Worm (Caenorhabditis elegans) whole organism, L2 larva: ENCODE results near the gene str-57.

ENCODE experiments used
- C34F6.9 ChIP-seq: fragments of 150-350 bp; optimal IDR thresholded peaks from 2 replicates; lab custom pipeline; 2014; ENCODE audit warnings: missing biosample characterization, missing genetic modification characterization
- R02D3.7 ChIP-seq: fragments of 150-350 bp; optimal IDR thresholded peaks from 2 replicates; lab custom pipeline; 2014; ENCODE audit warnings: missing biosample characterization, missing genetic modification characterization
- Y55F3AM.14 ChIP-seq: fragments of 200-800 bp; sonication (Bioruptor generic); optimal IDR thresholded peaks from 2 replicates; lab custom pipeline; 2018; ENCODE audit warnings: mild to moderate bottlenecking, missing genetic modification characterization, missing compliant biosample characterization
- aly-2 ChIP-seq: fragments of 150-350 bp; optimal IDR thresholded peaks from 2 replicates; lab custom pipeline; 2014; ENCODE audit warnings: missing biosample characterization, missing genetic modification characterization
- ama-1 ChIP-seq: fragments of 150-350 bp; optimal IDR thresholded peaks from 2 replicates; lab custom pipeline; 2018; ENCODE audit warnings: inconsistent platforms
- blmp-1 ChIP-seq: sonication (generic microtip); optimal IDR thresholded peaks from 2 replicates; lab custom pipeline; 2017; ENCODE audit warnings: missing genetic modification characterization, mild to moderate bottlenecking, missing compliant biosample characterization, antibody characterized with exemption, moderate library complexity; ENCODE audit not compliant: insufficient read depth
- ceh-16 ChIP-seq: fragments of 150-350 bp; optimal IDR thresholded peaks from 2 replicates; lab custom pipeline; 2014; ENCODE audit warnings: missing biosample characterization, missing genetic modification characterization
- crh-2 ChIP-seq: sonication (generic microtip); optimal IDR thresholded peaks from 2 replicates; lab custom pipeline; 2017; ENCODE audit warnings: missing biosample characterization, missing genetic modification characterization
- dmd-4 ChIP-seq: sonication (generic microtip); optimal IDR thresholded peaks from 2 replicates; lab custom pipeline; 2017; ENCODE audit warnings: missing biosample characterization, missing genetic modification characterization
- egl-27 ChIP-seq: sonication (generic microtip); optimal IDR thresholded peaks from 3 replicates; lab custom pipeline; 2017; ENCODE audit warnings: missing biosample characterization, missing genetic modification reagents, missing genetic modification characterization
- elt-3 ChIP-seq: sonication (generic microtip); optimal IDR thresholded peaks from 2 replicates; lab custom pipeline; 2017; ENCODE audit warnings: missing biosample characterization, missing genetic modification characterization
- fos-1 ChIP-seq: fragments of 150-350 bp; optimal IDR thresholded peaks from 2 replicates; lab custom pipeline; 2014; ENCODE audit warnings: missing biosample characterization, missing genetic modification characterization
- gmeb-1 ChIP-seq: fragments of 150-350 bp; optimal IDR thresholded peaks from 2 replicates; lab custom pipeline; 2014; ENCODE audit warnings: missing biosample characterization, missing genetic modification characterization
- lin-39 ChIP-seq: fragments of 150-350 bp; optimal IDR thresholded peaks from 2 replicates; lab custom pipeline; 2014; ENCODE audit warnings: missing biosample characterization, missing genetic modification reagents, missing genetic modification characterization
- lsy-2 ChIP-seq, 2 experiments: fragments of 150-350 bp in 1 of 2; sonication (generic microtip) in 1 of 2; optimal IDR thresholded peaks; 2 replicates each; lab custom pipeline; 2014 to 2017; ENCODE audit warnings: missing biosample characterization in 2 of 2, missing genetic modification characterization in 2 of 2
- mbf-1 ChIP-seq: sonication (generic microtip); optimal IDR thresholded peaks from 2 replicates; lab custom pipeline; 2017; ENCODE audit warnings: missing biosample characterization, missing genetic modification characterization
- mdl-1 ChIP-seq, 2 experiments: fragments of 150-350 bp in 1 of 2; sonication (generic microtip) in 1 of 2; optimal IDR thresholded peaks; 2 replicates each; lab custom pipeline; 2017; ENCODE audit warnings: missing biosample characterization in 2 of 2, missing genetic modification characterization in 2 of 2
- nhr-10 ChIP-seq: sonication (generic microtip); optimal IDR thresholded peaks from 2 replicates; lab custom pipeline; 2017; ENCODE audit warnings: missing biosample characterization, missing genetic modification characterization
- nhr-11 ChIP-seq: fragments of 150-350 bp; optimal IDR thresholded peaks from 2 replicates; lab custom pipeline; 2014; ENCODE audit warnings: missing biosample characterization, missing genetic modification characterization
- nhr-12 ChIP-seq: fragments of 150-350 bp; optimal IDR thresholded peaks from 2 replicates; lab custom pipeline; 2014; ENCODE audit warnings: missing biosample characterization, missing genetic modification characterization
- nhr-129 ChIP-seq: fragments of 150-350 bp; optimal IDR thresholded peaks from 2 replicates; lab custom pipeline; 2014; ENCODE audit warnings: missing biosample characterization, missing genetic modification characterization
- nhr-21 ChIP-seq: fragments of 150-350 bp; optimal IDR thresholded peaks from 2 replicates; lab custom pipeline; 2014; ENCODE audit warnings: missing biosample characterization, missing genetic modification characterization
- nhr-25 ChIP-seq: fragments of 150-350 bp; sonication (generic microtip); optimal IDR thresholded peaks from 3 replicates; lab custom pipeline; 2014; ENCODE audit warnings: missing biosample characterization, missing genetic modification characterization
- nhr-77 ChIP-seq: fragments of 150-350 bp; optimal IDR thresholded peaks from 2 replicates; lab custom pipeline; 2014; ENCODE audit warnings: missing biosample characterization, missing genetic modification characterization
- peb-1 ChIP-seq: fragments of 150-350 bp; optimal IDR thresholded peaks from 2 replicates; lab custom pipeline; 2014; ENCODE audit warnings: missing biosample characterization, missing genetic modification characterization
- skn-1 ChIP-seq: sonication (generic microtip); optimal IDR thresholded peaks from 2 replicates; lab custom pipeline; 2017; ENCODE audit warnings: missing biosample characterization, missing genetic modification characterization
- sma-3 ChIP-seq: sonication (generic microtip); optimal IDR thresholded peaks from 2 replicates; lab custom pipeline; 2016; ENCODE audit warnings: missing genetic modification reagents, missing genetic modification characterization, missing compliant biosample characterization
- sma-9 ChIP-seq, 2 experiments: fragments of 150-350 bp in 1 of 2; sonication (generic microtip) in 1 of 2; optimal IDR thresholded peaks; 2 replicates each; lab custom pipeline; 2014 to 2016; ENCODE audit warnings: missing genetic modification characterization in 2 of 2, mild to moderate bottlenecking in 1 of 2, missing biosample characterization in 1 of 2, missing compliant biosample characterization in 1 of 2, missing genetic modification reagents in 1 of 2, moderate library complexity in 1 of 2
- snpc-4 ChIP-seq: fragments of 150-350 bp; optimal IDR thresholded peaks from 2 replicates; lab custom pipeline; 2014; ENCODE audit warnings: missing biosample characterization, missing genetic modification characterization
- unc-39 ChIP-seq: fragments of 150-350 bp; optimal IDR thresholded peaks from 2 replicates; lab custom pipeline; 2014; ENCODE audit warnings: missing biosample characterization, missing genetic modification characterization
- unc-62 ChIP-seq: fragments of 150-350 bp; optimal IDR thresholded peaks from 2 replicates; lab custom pipeline; 2014; ENCODE audit warnings: missing biosample characterization, missing genetic modification reagents, missing genetic modification characterization
- zag-1 ChIP-seq: fragments of 150-350 bp; optimal IDR thresholded peaks from 2 replicates; lab custom pipeline; 2014; ENCODE audit warnings: missing biosample characterization, missing genetic modification characterization
- ztf-1 ChIP-seq: fragments of 200-800 bp; sonication (Bioruptor generic); conservative IDR thresholded peaks from 2 replicates; pipeline ENCODE4 v1.3.6; 2022; ENCODE audit warnings: missing genetic modification characterization, missing compliant biosample characterization
- ztf-11 ChIP-seq: sonication (generic microtip); optimal IDR thresholded peaks from 2 replicates; lab custom pipeline; 2017; ENCODE audit warnings: missing biosample characterization, missing genetic modification characterization

str-57 gene

DNA sequence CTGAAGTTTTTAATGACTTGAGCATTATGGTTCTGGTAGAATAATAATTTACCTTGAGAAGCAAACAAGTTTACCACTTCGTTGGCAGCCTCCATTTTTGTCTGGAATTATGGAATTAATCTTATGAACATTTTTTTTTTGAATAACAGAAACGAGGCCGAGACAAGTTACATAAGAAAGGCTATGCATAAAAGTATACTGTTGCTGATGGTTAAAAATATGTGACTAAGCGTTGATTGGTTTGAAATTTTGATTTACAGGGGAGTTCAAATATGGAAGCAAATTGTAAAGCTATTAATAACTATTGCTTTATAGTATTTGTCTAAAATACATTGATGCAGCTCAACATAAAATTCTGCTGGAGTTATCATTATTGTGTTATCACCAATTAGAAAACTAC, 18.3 kb downstream of the str-57 start, which contains the start of gene cgt-1:
cgt-1 (minus strand) TSS at position 101 of the 400 bp plus-strand sequence.
- TF ChIP-seq R02D3.7 (tag; lab: Kevin White, UChicago) (no peak), unc-62 (no peak), skn-1 (tag; lab: Kevin White, UChicago) (no peak), ztf-11 (tag; lab: Kevin White, UChicago) (no peak), nhr-129 (tag; lab: Kevin White, UChicago) (no peak), nhr-21 (tag; lab: Kevin White, UChicago) (no peak), zag-1 (no peak), egl-27 (tag; lab: Kevin White, UChicago) (no peak), gmeb-1 (tag; lab: Kevin White, UChicago) (no peak), nhr-11 (tag; lab: Kevin White, UChicago) (no peak), mdl-1 (tag; optimal IDR thresholded peaks at IDR 0.05; lab: Kevin White, UChicago) (no peak), sma-3 (GFP tag; lab: Kevin White, UChicago) (no peak), elt-3 (tag; lab: Kevin White, UChicago) (no peak), ceh-16 (no peak), lsy-2 (tag; optimal IDR thresholded peaks at IDR 0.05; lab: Kevin White, UChicago) (no peak), Y55F3AM.14 (no peak), lin-39 (tag; lab: Kevin White, UChicago) (no peak), ztf-1 (GFP tag; lab: Robert Waterston, UW) (no peak), mbf-1 (tag; lab: Kevin White, UChicago) (no peak)

DNA sequence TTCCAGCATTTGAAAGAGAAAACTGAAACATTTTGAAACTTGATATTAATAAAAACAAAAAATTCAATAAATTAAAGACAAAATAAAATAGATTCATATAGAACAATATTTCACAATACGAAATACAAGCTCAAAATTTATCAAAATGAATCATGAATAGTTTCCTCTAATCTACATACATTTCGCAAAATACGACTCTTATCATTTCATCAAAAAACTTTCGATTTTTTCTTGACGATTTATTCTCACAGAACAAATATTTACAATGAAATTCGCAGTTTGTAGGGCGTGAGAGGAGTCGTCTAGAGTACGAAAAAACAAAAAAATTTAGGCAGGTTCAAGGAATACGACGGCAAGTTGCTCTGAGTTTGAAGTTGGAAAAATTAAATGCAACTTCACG, 19.7 kb downstream of the str-57 start:
- TF ChIP-seq fos-1, result peak; percentile 88
- TF ChIP-seq mdl-1 (tag; optimal IDR thresholded peaks at IDR 0.05; lab: Kevin White, UChicago), result no peak
- no peak for TF ChIP-seq blmp-1 (tag; lab: Kevin White, UChicago)

DNA sequence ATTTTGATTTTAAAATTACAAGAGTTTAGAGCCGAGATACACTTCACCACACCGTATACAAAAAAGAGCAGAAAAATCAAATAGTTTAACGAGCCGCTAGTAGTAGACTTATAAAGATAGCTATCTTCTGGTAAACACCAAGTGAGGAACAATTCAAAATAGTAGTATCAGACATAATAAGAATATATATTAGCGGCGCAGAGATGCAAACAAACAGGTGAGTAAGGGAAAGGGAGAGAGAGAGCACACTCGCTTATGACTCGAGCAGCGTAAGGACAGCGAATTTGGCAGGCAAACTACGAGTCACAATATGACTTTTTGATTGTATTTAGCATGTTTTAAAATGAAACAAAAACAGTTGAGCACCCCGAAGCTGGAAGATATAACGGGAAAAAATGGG, 20.8 kb downstream of the str-57 start:
- TF ChIP-seq snpc-4 (tag; lab: Kevin White, UChicago), result no peak
- no peak for TF ChIP-seq unc-39 (tag; lab: Kevin White, UChicago)
- no peak for TF ChIP-seq mbf-1 (tag; lab: Kevin White, UChicago)
- TF ChIP-seq sma-3 (GFP tag; lab: Kevin White, UChicago), result no peak
- no peak for TF ChIP-seq nhr-10 (tag; lab: Kevin White, UChicago)
- no peak for TF ChIP-seq crh-2 (tag; lab: Kevin White, UChicago)
- no peak for TF ChIP-seq nhr-25 (tag; lab: Kevin White, UChicago)
- peak; percentile 10 for TF ChIP-seq sma-9 (GFP tag; optimal IDR thresholded peaks at IDR 0.05; lab: Kevin White, UChicago)
- no peak for TF ChIP-seq sma-9 (tag; optimal IDR thresholded peaks at IDR 0.05; lab: Kevin White, UChicago)
- TF ChIP-seq elt-3 (tag; lab: Kevin White, UChicago), result no peak
- peak; percentile 84 for TF ChIP-seq fos-1
- TF ChIP-seq Y55F3AM.14, result no peak
- no peak for TF ChIP-seq C34F6.9 (tag; lab: Kevin White, UChicago)
- TF ChIP-seq blmp-1 (tag; lab: Kevin White, UChicago), result no peak

DNA sequence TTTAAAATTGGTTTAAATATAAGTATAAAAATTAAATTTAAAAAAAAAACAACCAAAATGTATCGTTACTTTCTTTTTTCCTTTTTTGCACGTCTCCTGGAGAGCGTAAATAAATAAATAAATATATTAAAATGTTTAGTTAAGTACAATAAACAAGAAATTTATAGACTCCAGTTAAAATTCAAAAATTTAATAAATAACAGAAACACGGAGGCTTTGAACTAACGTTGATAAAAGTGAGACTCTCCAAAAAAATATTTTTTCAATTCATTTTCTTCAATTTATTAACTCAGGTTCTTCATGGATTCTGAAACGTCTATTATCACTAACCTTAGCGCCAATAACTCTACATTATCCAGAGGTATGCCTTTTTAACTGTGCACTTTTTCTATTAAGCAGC, 21.3 kb downstream of the str-57 start, which contains the start of gene T06C12.12:
T06C12.12 (plus strand) TSS at position 301 of the 400 bp plus-strand sequence.
- no peak for TF ChIP-seq nhr-21 (tag; lab: Kevin White, UChicago)
- no peak for TF ChIP-seq dmd-4
- no peak for TF ChIP-seq nhr-12 (tag; lab: Kevin White, UChicago)
- no peak for TF ChIP-seq aly-2 (tag; lab: Kevin White, UChicago)

DNA sequence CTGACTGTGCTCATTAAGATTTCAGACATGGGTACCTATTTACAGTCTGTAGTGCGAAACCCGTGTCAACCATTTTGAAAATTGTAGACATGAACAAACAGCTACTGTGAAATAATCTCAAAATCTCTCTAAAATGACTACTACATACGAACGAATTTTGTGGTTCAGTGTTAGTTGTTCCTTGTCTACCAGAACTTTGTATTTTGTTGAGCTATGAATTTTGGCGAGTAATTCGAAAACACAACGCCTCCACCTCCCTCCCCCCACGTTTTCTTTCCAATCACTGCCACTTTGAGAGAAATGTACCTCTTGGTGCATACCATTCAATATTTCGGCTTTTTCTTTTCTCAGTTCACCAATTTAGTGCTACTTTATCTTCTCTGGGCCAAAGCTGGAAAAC, 22.2 kb downstream of the str-57 start, which contains the start of gene T06C12.11:
T06C12.11 (plus strand) TSS at position 301 of the 400 bp plus-strand sequence.
- no peak for TF ChIP-seq sma-3 (GFP tag; lab: Kevin White, UChicago)

DNA sequence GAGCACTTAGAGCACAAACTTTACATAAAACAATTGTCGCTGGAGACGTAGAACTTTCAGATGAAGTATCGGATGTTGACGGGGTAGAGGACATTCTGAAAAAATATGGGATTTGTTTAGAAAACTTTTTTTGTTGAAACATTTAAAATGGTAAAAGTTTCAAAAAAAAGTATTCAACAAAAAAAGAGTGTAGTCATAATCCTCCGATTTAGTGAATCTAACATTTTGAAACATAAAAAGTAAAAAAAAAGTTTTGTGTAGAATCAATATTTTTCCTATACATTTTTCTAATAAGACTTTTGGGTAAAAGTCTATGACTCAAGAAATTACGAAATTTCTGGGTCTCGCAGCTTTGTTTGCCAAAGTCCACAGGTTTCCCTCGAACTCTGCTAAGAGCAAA, 26.2 kb downstream of the str-57 start, which contains the start of gene nhr-213:
nhr-213 (minus strand) TSS at position 101 of the 400 bp plus-strand sequence.
- TF ChIP-seq peb-1 (tag; lab: Kevin White, UChicago) (no peak), fos-1 (no peak), lin-39 (tag; lab: Kevin White, UChicago) (no peak), crh-2 (tag; lab: Kevin White, UChicago) (no peak), nhr-11 (tag; lab: Kevin White, UChicago) (no peak), nhr-77 (tag; lab: Kevin White, UChicago) (no peak), ama-1 (no peak), C34F6.9 (tag; lab: Kevin White, UChicago) (no peak), mdl-1 (tag; optimal IDR thresholded peaks at IDR 0.05; lab: Kevin White, UChicago) (no peak)
- TF ChIP-seq, all 48 proteins: peak for 0
